Fruit fly (Drosophila melanogaster) Kc167 (cell line): ENCODE measurements around the gene O-fut2.

Experiments used
- Myc ChIP-seq: fragments of >200 bp; optimal IDR thresholded peaks from 2 replicates; lab custom pipeline; 2017; ENCODE audit warnings: missing external identifiers
- Sin3A ChIP-seq: fragments of >200 bp; optimal IDR thresholded peaks from 2 replicates; lab custom pipeline; 2018; ENCODE audit warnings: missing external identifiers
- h ChIP-seq: fragments of >200 bp; optimal IDR thresholded peaks from 3 replicates; lab custom pipeline; 2018; ENCODE audit warnings: missing external identifiers
- insv ChIP-seq: fragments of >200 bp; optimal IDR thresholded peaks from 3 replicates; lab custom pipeline; 2018; ENCODE audit warnings: missing external identifiers
- psq ChIP-seq: fragments of >200 bp; optimal IDR thresholded peaks from 2 replicates; lab custom pipeline; 2017; ENCODE audit warnings: missing external identifiers
- ttk ChIP-seq: sonication (Bioruptor generic); optimal IDR thresholded peaks from 2 replicates; lab custom pipeline; 2017; ENCODE audit warnings: missing external identifiers

DNA sequence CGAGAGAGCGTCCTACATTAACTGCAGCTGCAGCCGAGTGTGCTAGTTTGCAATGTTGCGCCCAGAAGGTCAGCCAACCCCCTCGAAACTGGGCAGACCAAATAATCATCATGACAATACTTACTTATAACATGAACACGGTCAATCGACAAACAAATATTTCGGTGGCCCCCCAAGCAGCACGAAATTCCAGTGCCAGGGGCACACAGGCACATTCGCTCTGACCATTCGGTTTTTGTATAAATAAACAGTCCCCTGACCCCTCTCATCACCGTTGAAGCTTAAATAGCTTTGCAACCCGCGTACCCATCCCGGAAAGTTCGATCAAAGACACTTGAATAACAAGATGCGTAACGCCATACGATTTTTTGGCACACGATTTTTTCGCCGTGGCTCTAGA is 48.1 kb upstream of the O-fut2 start:
- TF ChIP-seq Myc (lab: Kevin White, UChicago) (no peak), insv (lab: Kevin White, UChicago) (no peak), psq (lab: Kevin White, UChicago) (no peak), Sin3A (lab: Kevin White, UChicago) (no peak), h (lab: Kevin White, UChicago) (no peak), ttk (lab: Kevin White, UChicago) (no peak)
